Fruit fly (Drosophila melanogaster): Measurements from ENCODE around the gene CG44227.

Gene CG44227

dm6 chr3R:8721071-8721470, 36.1 kb upstream of the CG44227 start, which contains the start of gene CG8136:
Gene CG8136 (plus strand): TSS chr3R:8721371.
- TF ChIP-seq kay (GFP tag; ENCODE audit: borderline replicate concordance) (peak; percentile 47), CG33017 (tag; optimal IDR thresholded peaks at IDR 0.05) (no peak), Mnt (GFP tag; optimal IDR thresholded peaks at IDR 0.05) (no peak), Hr96 (GFP tag; optimal IDR thresholded peaks at IDR 0.05) (no peak)

- TF ChIP-seq Crg-1 (GFP tag; optimal IDR thresholded peaks at IDR 0.05) (no peak), CG7045 (GFP tag; optimal IDR thresholded peaks at IDR 0.05) (no peak), Mnt (GFP tag; optimal IDR thresholded peaks at IDR 0.05) (no peak), CG1620 (GFP tag; optimal IDR thresholded peaks at IDR 0.05) (no peak), CG11617 (GFP tag; optimal IDR thresholded peaks at IDR 0.05) (no peak), pad (GFP tag; optimal IDR thresholded peaks at IDR 0.05) (no peak), ovo (GFP tag; optimal IDR thresholded peaks at IDR 0.05) (no peak), bab1 (GFP tag; optimal IDR thresholded peaks at IDR 0.05) (no peak), CG7101 (tag; optimal IDR thresholded peaks at IDR 0.05) (no peak), toe (GFP tag; optimal IDR thresholded peaks at IDR 0.05) (no peak), Clk (GFP tag; optimal IDR thresholded peaks at IDR 0.05) (no peak), CG14711 (tag; optimal IDR thresholded peaks at IDR 0.05) (no peak), CG12768 (GFP tag; optimal IDR thresholded peaks at IDR 0.05) (no peak), Hr96 (GFP tag; optimal IDR thresholded peaks at IDR 0.05) (no peak), kay (GFP tag; ENCODE audit: borderline replicate concordance) (no peak), cnc (optimal IDR thresholded peaks at IDR 0.05) (no peak)
Observed at dm6 chr3R:8718898-8719297, 33.9 kb upstream of the CG44227 start, which contains the start of gene CG11760. Gene CG11760 (plus strand): TSS chr3R:8719198.

DNA sequence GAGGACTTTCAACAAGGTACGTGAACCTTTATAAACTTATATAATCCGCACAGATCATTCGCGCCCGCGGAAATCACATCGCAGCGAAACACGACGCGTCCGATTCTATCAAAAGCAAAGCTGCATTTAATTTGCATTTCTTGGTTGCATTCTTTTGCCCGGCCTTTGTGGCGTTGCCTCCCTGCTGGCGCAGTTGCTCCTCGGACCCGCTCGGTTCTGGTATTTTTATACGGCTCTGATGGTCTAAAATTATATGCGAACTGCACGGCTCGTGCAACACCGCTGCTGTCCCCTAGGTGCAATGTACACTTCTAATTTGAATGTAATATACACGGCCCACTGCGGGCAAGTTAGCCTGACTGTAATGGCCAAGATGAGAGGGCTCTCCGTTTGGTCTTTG, 33.4 kb upstream of the CG44227 start, which contains the start of gene Cks85A:
Gene Cks85A (minus strand): TSS at position 101 of the 400 bp plus-strand sequence.
- no peak for TF ChIP-seq CG5204 (GFP tag; optimal IDR thresholded peaks at IDR 0.05)
- TF ChIP-seq Crg-1 (GFP tag; optimal IDR thresholded peaks at IDR 0.05): no peak
- no peak for TF ChIP-seq CG1620 (GFP tag; optimal IDR thresholded peaks at IDR 0.05)
- TF ChIP-seq cic (GFP tag; optimal IDR thresholded peaks at IDR 0.05): no peak
- peak; percentile 25 for TF ChIP-seq Hr96 (GFP tag; optimal IDR thresholded peaks at IDR 0.05)
- TF ChIP-seq kay (GFP tag; ENCODE audit: borderline replicate concordance): peak; percentile 4
- TF ChIP-seq pad (GFP tag; optimal IDR thresholded peaks at IDR 0.05): no peak
- TF ChIP-seq Mnt (GFP tag; optimal IDR thresholded peaks at IDR 0.05): no peak
- no peak for TF ChIP-seq CG12768 (GFP tag; optimal IDR thresholded peaks at IDR 0.05)
- peak; percentile 46 for TF ChIP-seq toe (GFP tag; optimal IDR thresholded peaks at IDR 0.05)

DNA sequence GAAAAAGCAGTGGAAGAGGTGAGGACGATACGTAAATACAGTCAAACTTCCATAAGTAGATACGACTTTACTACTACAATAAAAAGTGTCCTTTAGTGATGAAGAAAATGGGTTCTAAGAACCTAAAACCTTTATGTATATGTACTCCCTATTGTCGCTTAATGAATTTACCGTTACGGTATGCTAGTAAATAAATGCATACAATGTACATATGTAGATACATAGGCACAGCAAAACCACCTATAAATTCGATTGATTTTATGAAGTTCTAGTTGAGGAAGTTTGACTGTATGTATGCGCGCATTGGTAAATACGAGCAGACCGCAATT, 31.5 kb upstream of the CG44227 start:
- TF ChIP-seq Hr96 (GFP tag; optimal IDR thresholded peaks at IDR 0.05): no peak
- TF ChIP-seq tj (GFP tag; optimal IDR thresholded peaks at IDR 0.05): no peak
- no peak for TF ChIP-seq Clk (GFP tag; optimal IDR thresholded peaks at IDR 0.05)
- TF ChIP-seq bab1 (GFP tag; optimal IDR thresholded peaks at IDR 0.05): peak; percentile 12
- TF ChIP-seq ovo (GFP tag; optimal IDR thresholded peaks at IDR 0.05): no peak
- no peak for TF ChIP-seq cic (GFP tag; optimal IDR thresholded peaks at IDR 0.05)
- TF ChIP-seq Crg-1 (GFP tag; optimal IDR thresholded peaks at IDR 0.05): no peak

DNA sequence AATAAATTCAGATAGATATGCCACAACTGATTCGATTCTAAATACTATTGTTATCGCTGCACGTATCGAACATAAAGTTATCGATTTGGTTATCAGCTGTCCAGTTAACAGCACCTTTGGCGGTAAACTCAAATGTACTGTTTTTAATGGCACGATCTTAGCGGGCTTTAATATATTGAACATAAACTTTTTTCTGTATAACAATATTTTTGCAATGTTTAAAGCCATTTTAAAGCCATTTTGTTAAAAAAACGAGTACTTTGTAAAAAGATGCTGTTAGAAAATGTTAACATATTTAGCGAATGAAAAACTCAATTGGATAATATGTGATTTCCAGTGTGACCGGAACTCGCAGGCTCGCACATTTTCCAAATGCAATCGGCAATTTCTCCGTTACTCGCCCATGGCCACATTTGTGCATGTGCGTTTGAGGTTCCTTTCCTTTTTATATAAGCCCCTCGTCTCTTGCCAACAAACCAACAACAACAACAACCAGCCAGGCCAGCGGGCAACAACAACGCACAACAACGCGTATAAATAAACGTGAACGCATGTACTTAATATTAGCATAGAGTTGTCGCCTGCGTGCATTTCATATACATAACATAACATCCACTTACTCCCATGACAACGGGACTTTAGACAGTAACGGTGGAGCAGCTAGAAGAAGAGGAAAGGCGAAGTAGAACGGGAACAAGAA, 31.0 kb upstream of the CG44227 start, which contains the start of gene TMEM216:
Gene TMEM216 (plus strand): TSS at position 393 of the 700 bp plus-strand sequence.
- TF ChIP-seq tj (GFP tag; optimal IDR thresholded peaks at IDR 0.05): no peak
- TF ChIP-seq ovo (GFP tag; optimal IDR thresholded peaks at IDR 0.05): peak; percentile 97
- TF ChIP-seq pad (GFP tag; optimal IDR thresholded peaks at IDR 0.05): peak; percentile 63
- TF ChIP-seq cic (GFP tag; optimal IDR thresholded peaks at IDR 0.05): no peak
- peak; percentile 34 for TF ChIP-seq CG33017 (tag; optimal IDR thresholded peaks at IDR 0.05)
- peak; percentile 85 for TF ChIP-seq CG14711 (tag; optimal IDR thresholded peaks at IDR 0.05)
- TF ChIP-seq CG12768 (GFP tag; optimal IDR thresholded peaks at IDR 0.05): no peak
- no peak for TF ChIP-seq kay (GFP tag; ENCODE audit: borderline replicate concordance)
- TF ChIP-seq Hr96 (GFP tag; optimal IDR thresholded peaks at IDR 0.05): no peak
- no peak for TF ChIP-seq CG7101 (tag; optimal IDR thresholded peaks at IDR 0.05)
- no peak for TF ChIP-seq bab1 (GFP tag; optimal IDR thresholded peaks at IDR 0.05)
- TF ChIP-seq Mnt (GFP tag; optimal IDR thresholded peaks at IDR 0.05): peak; percentile 95

dm6 chr3R:8715371-8715770, 30.4 kb upstream of the CG44227 start:
- no peak for TF ChIP-seq bab1 (GFP tag; optimal IDR thresholded peaks at IDR 0.05)
- TF ChIP-seq tj (GFP tag; optimal IDR thresholded peaks at IDR 0.05): no peak
- no peak for TF ChIP-seq ovo (GFP tag; optimal IDR thresholded peaks at IDR 0.05)
- TF ChIP-seq cnc (optimal IDR thresholded peaks at IDR 0.05): no peak
- TF ChIP-seq cic (GFP tag; optimal IDR thresholded peaks at IDR 0.05): no peak
- TF ChIP-seq toe (GFP tag; optimal IDR thresholded peaks at IDR 0.05): no peak
- no peak for TF ChIP-seq CG7045 (GFP tag; optimal IDR thresholded peaks at IDR 0.05)
- TF ChIP-seq CG14711 (tag; optimal IDR thresholded peaks at IDR 0.05): no peak
- no peak for TF ChIP-seq Crg-1 (GFP tag; optimal IDR thresholded peaks at IDR 0.05)
- no peak for TF ChIP-seq CG5204 (GFP tag; optimal IDR thresholded peaks at IDR 0.05)
- TF ChIP-seq CG1620 (GFP tag; optimal IDR thresholded peaks at IDR 0.05): no peak
- TF ChIP-seq Clk (GFP tag; optimal IDR thresholded peaks at IDR 0.05): no peak
- no peak for TF ChIP-seq CG7101 (tag; optimal IDR thresholded peaks at IDR 0.05)
- TF ChIP-seq pad (GFP tag; optimal IDR thresholded peaks at IDR 0.05): no peak
- no peak for TF ChIP-seq CG33017 (tag; optimal IDR thresholded peaks at IDR 0.05)
- TF ChIP-seq Hr96 (GFP tag; optimal IDR thresholded peaks at IDR 0.05): no peak
- no peak for TF ChIP-seq CG11617 (GFP tag; optimal IDR thresholded peaks at IDR 0.05)
- TF ChIP-seq CG12768 (GFP tag; optimal IDR thresholded peaks at IDR 0.05): no peak
